Worm (Caenorhabditis elegans): ENCODE measurements around the gene fbxc-54.

ce11 chrII:50862-51261 is 19.3 kb downstream of the fbxc-54 start:
- TF ChIP-seq him-1 (tag; optimal IDR thresholded peaks at IDR 0.05) (no peak), W03F9.2 (tag; optimal IDR thresholded peaks at IDR 0.05) (no peak), dao-5 (tag; optimal IDR thresholded peaks at IDR 0.05) (no peak)

Data from whole organism, L4/young adult.